Worm (Caenorhabditis elegans) whole organism, L4 larva: ENCODE data around the gene Y54F10BM.6.

Source experiments
- F26F4.8 ChIP-seq: fragments of 200-800 bp; sonication (Bioruptor generic); conservative IDR thresholded peaks from 2 replicates; pipeline ENCODE4 v1.3.6; 2022; ENCODE audit warnings: missing genetic modification characterization, missing compliant biosample characterization
- R02D3.7 ChIP-seq: fragments of 150-350 bp; sonication (generic microtip); optimal IDR thresholded peaks from 3 replicates; lab custom pipeline; 2014; ENCODE audit warnings: missing biosample characterization, missing genetic modification characterization
- T20F7.1 ChIP-seq: fragments of 200-800 bp; sonication (Bioruptor generic); optimal IDR thresholded peaks from 2 replicates; lab custom pipeline; 2018; ENCODE audit warnings: mild to moderate bottlenecking, missing genetic modification characterization, missing compliant biosample characterization
- Y105C5A.15 ChIP-seq: fragments of 200-800 bp; sonication (Bioruptor generic); IDR thresholded peaks from 2 replicates; pipeline ENCODE4 v1.3.6; 2022; ENCODE audit warnings: missing genetic modification characterization, missing compliant biosample characterization
- Y48G9A.11 ChIP-seq: fragments of 200-800 bp; sonication (Bioruptor generic); IDR thresholded peaks from 2 replicates; pipeline ENCODE4 v1.3.6; 2022; ENCODE audit warnings: missing genetic modification reagents, missing genetic modification characterization, missing compliant biosample characterization
- Y5F2A.4 ChIP-seq: fragments of 200-800 bp; sonication (Bioruptor generic); optimal IDR thresholded peaks from 2 replicates; lab custom pipeline; 2018; ENCODE audit warnings: mild to moderate bottlenecking, missing genetic modification characterization, missing compliant biosample characterization
- aha-1 ChIP-seq: fragments of 150-350 bp; peaks from one replicate; lab custom pipeline; 2014; ENCODE audit warnings: missing biosample characterization, missing genetic modification characterization
- aly-2 ChIP-seq: sonication (generic microtip); optimal IDR thresholded peaks from 2 replicates; lab custom pipeline; 2018; ENCODE audit warnings: missing biosample characterization, missing genetic modification characterization
- ama-1 ChIP-seq: fragments of 150-350 bp; optimal IDR thresholded peaks from 2 replicates; lab custom pipeline; 2014; ENCODE audit warnings: inconsistent platforms, mixed read lengths
- arid-1 ChIP-seq: fragments of 200-800 bp; sonication (Bioruptor generic); conservative IDR thresholded peaks from 2 replicates; pipeline ENCODE4 v1.3.6; 2022; ENCODE audit warnings: missing genetic modification reagents, missing genetic modification characterization, missing compliant biosample characterization
- ceh-20 ChIP-seq: fragments of 200-800 bp; sonication (Bioruptor generic); IDR thresholded peaks from 2 replicates; pipeline ENCODE4 v1.3.6; 2022; ENCODE audit warnings: missing genetic modification reagents, missing genetic modification characterization, missing compliant biosample characterization
- ceh-82 ChIP-seq: sonication (generic microtip); optimal IDR thresholded peaks from 2 replicates; lab custom pipeline; 2017; ENCODE audit warnings: missing biosample characterization, missing genetic modification characterization
- daf-16 ChIP-seq, 3 experiments: sonication (generic microtip); optimal IDR thresholded peaks; 2 replicates each; lab custom pipeline; 2016 to 2017; ENCODE audit warnings: missing genetic modification characterization in 3 of 3, missing genetic modification reagents in 3 of 3, mild to moderate bottlenecking in 2 of 3, missing compliant biosample characterization in 2 of 3, missing biosample characterization in 1 of 3, moderate library complexity in 1 of 3
- daf-19 ChIP-seq: fragments of 200-800 bp; sonication (Bioruptor generic); conservative IDR thresholded peaks from 2 replicates; pipeline ENCODE4 v1.3.6; 2022; ENCODE audit warnings: missing genetic modification characterization, missing compliant biosample characterization
- dmd-6 ChIP-seq: fragments of 200-800 bp; sonication (Bioruptor generic); IDR thresholded peaks from 2 replicates; pipeline ENCODE4 v1.3.6; 2022; ENCODE audit warnings: missing genetic modification reagents, missing genetic modification characterization, missing compliant biosample characterization
- dmd-9 ChIP-seq: fragments of 200-800 bp; sonication (Bioruptor generic); IDR thresholded peaks from 2 replicates; pipeline ENCODE4 v1.3.6; 2022; ENCODE audit warnings: missing genetic modification reagents, missing genetic modification characterization, missing compliant biosample characterization
- duxl-1 ChIP-seq: sonication (generic microtip); optimal IDR thresholded peaks from 2 replicates; lab custom pipeline; 2016; ENCODE audit warnings: mild to moderate bottlenecking, missing genetic modification characterization, moderate library complexity, missing compliant biosample characterization; ENCODE audit not compliant: poor library complexity
- dve-1 ChIP-seq: sonication (generic microtip); optimal IDR thresholded peaks from 2 replicates; lab custom pipeline; 2017; ENCODE audit warnings: antibody characterized with exemption, mild to moderate bottlenecking, missing genetic modification characterization, missing compliant biosample characterization; ENCODE audit not compliant: insufficient read depth
- hlh-11 ChIP-seq: fragments of 200-800 bp; sonication (Bioruptor generic); optimal IDR thresholded peaks from 2 replicates; lab custom pipeline; 2018; ENCODE audit warnings: mild to moderate bottlenecking, missing genetic modification characterization, missing compliant biosample characterization
- hlh-30 ChIP-seq: sonication (generic microtip); optimal IDR thresholded peaks from 2 replicates; lab custom pipeline; 2017; ENCODE audit warnings: antibody characterized with exemption, mild to moderate bottlenecking, missing genetic modification characterization, missing compliant biosample characterization; ENCODE audit not compliant: insufficient read depth
- lin-1 ChIP-seq: fragments of 200-800 bp; sonication (Bioruptor generic); IDR thresholded peaks from 2 replicates; pipeline ENCODE4 v1.3.6; 2022; ENCODE audit warnings: missing genetic modification reagents, missing genetic modification characterization, missing compliant biosample characterization
- lin-13 ChIP-seq: fragments of 150-350 bp; optimal IDR thresholded peaks from 2 replicates; lab custom pipeline; 2014; ENCODE audit warnings: missing biosample characterization, missing genetic modification reagents, missing genetic modification characterization
- lin-15B ChIP-seq: fragments of 150-350 bp; sonication (generic microtip); optimal IDR thresholded peaks from 3 replicates; lab custom pipeline; 2014; ENCODE audit warnings: missing biosample characterization, missing genetic modification characterization
- lin-29 ChIP-seq: fragments of 200-800 bp; sonication (Bioruptor generic); IDR thresholded peaks from 2 replicates; pipeline ENCODE4 v1.3.6; 2022; ENCODE audit warnings: missing genetic modification reagents, missing genetic modification characterization, missing compliant biosample characterization
- lin-38 ChIP-seq: fragments of 200-800 bp; sonication (Bioruptor generic); IDR thresholded peaks from 2 replicates; pipeline ENCODE4 v1.3.6; 2022; ENCODE audit warnings: missing genetic modification reagents, missing genetic modification characterization, missing compliant biosample characterization
- lir-3 ChIP-seq: sonication (generic microtip); optimal IDR thresholded peaks from 2 replicates; lab custom pipeline; 2016; ENCODE audit warnings: mild to moderate bottlenecking, missing genetic modification characterization, missing compliant biosample characterization
- madf-5 ChIP-seq, 2 experiments: fragments of 200-800 bp; sonication (Bioruptor generic); IDR thresholded peaks; 2 replicates each; pipeline ENCODE4 v1.3.6; 2022; ENCODE audit warnings: missing compliant biosample characterization in 2 of 2, missing genetic modification characterization in 2 of 2
- mdt-29 ChIP-seq: fragments of 200-800 bp; sonication (Bioruptor generic); IDR thresholded peaks from 2 replicates; pipeline ENCODE4 v1.3.6; 2022; ENCODE audit warnings: missing genetic modification reagents, missing genetic modification characterization, missing compliant biosample characterization
- mep-1 ChIP-seq: fragments of 150-350 bp; sonication (generic microtip); optimal IDR thresholded peaks from 3 replicates; lab custom pipeline; 2014; ENCODE audit warnings: missing biosample characterization, missing genetic modification characterization
- nhr-10 ChIP-seq: fragments of 150-350 bp; optimal IDR thresholded peaks from 2 replicates; lab custom pipeline; 2014; ENCODE audit warnings: missing biosample characterization, missing genetic modification characterization
- nhr-11 ChIP-seq: fragments of 150-350 bp; optimal IDR thresholded peaks from 2 replicates; lab custom pipeline; 2014; ENCODE audit warnings: missing biosample characterization, missing genetic modification characterization
- nhr-237 ChIP-seq: sonication (generic microtip); optimal IDR thresholded peaks from 2 replicates; lab custom pipeline; 2017; ENCODE audit warnings: missing biosample characterization, missing genetic modification characterization
- nhr-28 ChIP-seq: fragments of 150-350 bp; optimal IDR thresholded peaks from 2 replicates; lab custom pipeline; 2014; ENCODE audit warnings: missing biosample characterization, missing genetic modification characterization
- nhr-42 ChIP-seq: fragments of 200-800 bp; sonication (Bioruptor generic); IDR thresholded peaks from 2 replicates; pipeline ENCODE4 v1.3.6; 2022; ENCODE audit warnings: missing genetic modification characterization, missing compliant biosample characterization
- nhr-6 ChIP-seq: fragments of 150-350 bp; optimal IDR thresholded peaks from 2 replicates; lab custom pipeline; 2014; ENCODE audit warnings: missing biosample characterization, missing genetic modification characterization
- pha-4 ChIP-seq, 2 experiments: fragments of 150-350 bp in 1 of 2; fragments of 200-800 bp in 1 of 2; sonication (Bioruptor generic) in 1 of 2; IDR thresholded peaks in 1 of 2; optimal IDR thresholded peaks in 1 of 2; 2 replicates each; pipeline versions ENCODE4 v1.3.6 to Lab custom; 2014 to 2022; ENCODE audit warnings: missing genetic modification characterization in 2 of 2, missing genetic modification reagents in 2 of 2, missing biosample characterization in 1 of 2, missing compliant biosample characterization in 1 of 2
- pqm-1 ChIP-seq: sonication (generic microtip); optimal IDR thresholded peaks from 2 replicates; lab custom pipeline; 2017; ENCODE audit warnings: missing biosample characterization, missing genetic modification characterization
- saeg-2 ChIP-seq: fragments of 200-800 bp; sonication (Bioruptor generic); IDR thresholded peaks from 2 replicates; pipeline ENCODE4 v1.3.6; 2022; ENCODE audit warnings: missing genetic modification reagents, missing genetic modification characterization, missing compliant biosample characterization
- snpc-1.2 ChIP-seq: fragments of 200-800 bp; sonication (Bioruptor generic); IDR thresholded peaks from 2 replicates; pipeline ENCODE4 v1.3.6; 2022; ENCODE audit warnings: missing genetic modification reagents, missing genetic modification characterization, missing compliant biosample characterization
- snpc-4 ChIP-seq: fragments of 150-350 bp; optimal IDR thresholded peaks from 2 replicates; lab custom pipeline; 2014; ENCODE audit warnings: missing biosample characterization, missing genetic modification characterization
- spr-1 ChIP-seq: sonication (generic microtip); optimal IDR thresholded peaks from 2 replicates; lab custom pipeline; 2016; ENCODE audit warnings: mild to moderate bottlenecking, missing genetic modification characterization, missing compliant biosample characterization
- spr-3 ChIP-seq: fragments of 200-800 bp; sonication (Bioruptor generic); optimal IDR thresholded peaks from 2 replicates; lab custom pipeline; 2018; ENCODE audit warnings: mild to moderate bottlenecking, missing genetic modification characterization, missing compliant biosample characterization
- tag-97 ChIP-seq: fragments of 200-800 bp; sonication (Bioruptor generic); IDR thresholded peaks from 2 replicates; pipeline ENCODE4 v1.3.6; 2022; ENCODE audit warnings: missing genetic modification characterization, missing compliant biosample characterization
- tra-1 ChIP-seq: fragments of 200-800 bp; sonication (Bioruptor generic); IDR thresholded peaks from 2 replicates; pipeline ENCODE4 v1.3.6; 2022; ENCODE audit warnings: missing genetic modification reagents, missing genetic modification characterization, missing compliant biosample characterization
- unc-130 ChIP-seq: sonication (generic microtip); optimal IDR thresholded peaks from 2 replicates; lab custom pipeline; 2016; ENCODE audit warnings: missing genetic modification reagents, missing genetic modification characterization, missing compliant biosample characterization
- zfp-2 ChIP-seq: sonication (generic microtip); optimal IDR thresholded peaks from 2 replicates; lab custom pipeline; 2016; ENCODE audit warnings: mild to moderate bottlenecking, missing genetic modification characterization, missing compliant biosample characterization
- zip-2 ChIP-seq: fragments of 150-350 bp; optimal IDR thresholded peaks from 2 replicates; lab custom pipeline; 2014; ENCODE audit warnings: missing biosample characterization, missing genetic modification characterization
- ztf-11 ChIP-seq: fragments of 150-350 bp; optimal IDR thresholded peaks from 2 replicates; lab custom pipeline; 2014; ENCODE audit warnings: missing biosample characterization, missing genetic modification characterization

Y54F10BM.6 gene

ce11 chrIII:2294736-2295135 lies 31.7 kb downstream of the Y54F10BM.6 start:
- TF ChIP-seq hlh-30 = peak; percentile 4
- TF ChIP-seq dve-1 (tag; lab: Kevin White, UChicago) = peak; percentile 44
- TF ChIP-seq duxl-1 = peak; percentile 41
- no peak for TF ChIP-seq Y105C5A.15 (GFP tag; lab: Robert Waterston, UW)
- TF ChIP-seq nhr-28 (tag; lab: Kevin White, UChicago) = peak; percentile 71
- TF ChIP-seq ceh-20 (GFP tag; lab: Robert Waterston, UW) = no peak
- TF ChIP-seq aly-2 (tag; lab: Kevin White, UChicago) = no peak
- no peak for TF ChIP-seq pha-4 (GFP tag; IDR thresholded peaks at IDR 0.05; lab: Robert Waterston, UW)
- TF ChIP-seq pha-4 (tag; optimal IDR thresholded peaks at IDR 0.05; lab: Kevin White, UChicago) = peak; percentile 79
- no peak for TF ChIP-seq saeg-2 (GFP tag; lab: Robert Waterston, UW)
- peak; percentile 30 for TF ChIP-seq hlh-11
- no peak for TF ChIP-seq unc-130 (GFP tag; lab: Kevin White, UChicago)
- TF ChIP-seq madf-5 (GFP tag; IDR thresholded peaks at IDR 0.05; lab: Robert Waterston, UW) = no peak
- TF ChIP-seq pqm-1 (tag; lab: Kevin White, UChicago) = peak; percentile 35
- no peak for TF ChIP-seq ztf-11 (tag; lab: Kevin White, UChicago)
- TF ChIP-seq nhr-10 (tag; lab: Kevin White, UChicago) = no peak
- TF ChIP-seq F26F4.8 (GFP tag; lab: Robert Waterston, UW) = no peak
- no peak for TF ChIP-seq daf-16 (GFP tag; optimal IDR thresholded peaks at IDR 0.05; lab: Kevin White, UChicago)
- peak; percentile 94 for TF ChIP-seq daf-16 (tag; optimal IDR thresholded peaks at IDR 0.05; lab: Kevin White, UChicago)
- TF ChIP-seq ama-1 (lab: Kevin White, UChicago) = no peak
- TF ChIP-seq dmd-9 (GFP tag; lab: Robert Waterston, UW) = no peak
- peak; percentile 29 for TF ChIP-seq dmd-6 (GFP tag; lab: Robert Waterston, UW)
- TF ChIP-seq zip-2 (tag; lab: Kevin White, UChicago) = no peak
- no peak for TF ChIP-seq tra-1 (GFP tag; lab: Robert Waterston, UW)
- no peak for TF ChIP-seq ceh-82 (tag; lab: Kevin White, UChicago)
- no peak for TF ChIP-seq nhr-237 (tag; lab: Kevin White, UChicago)
- TF ChIP-seq mdt-29 (GFP tag; lab: Robert Waterston, UW) = no peak
- no peak for TF ChIP-seq daf-19 (GFP tag; lab: Robert Waterston, UW)

- peak; percentile 47 for TF ChIP-seq lin-38 (GFP tag; lab: Robert Waterston, UW)
- TF ChIP-seq daf-16 (GFP tag; optimal IDR thresholded peaks at IDR 0.05; lab: Kevin White, UChicago) = no peak
- TF ChIP-seq daf-16 (tag; optimal IDR thresholded peaks at IDR 0.05; lab: Kevin White, UChicago) = no peak
These were observed 41.1 kb downstream of the Y54F10BM.6 start for ce11 chrIII:2304149-2304548.

- TF ChIP-seq nhr-11 (tag; lab: Kevin White, UChicago) = no peak
- TF ChIP-seq lin-29 (GFP tag; lab: Robert Waterston, UW) = no peak
- TF ChIP-seq zfp-2 = no peak
- TF ChIP-seq T20F7.1 (GFP tag; lab: Kevin White, UChicago) = no peak
- no peak for TF ChIP-seq aly-2 (tag; lab: Kevin White, UChicago)
- no peak for TF ChIP-seq zip-2 (tag; lab: Kevin White, UChicago)
- TF ChIP-seq snpc-4 (tag; lab: Kevin White, UChicago) = no peak
- no peak for TF ChIP-seq Y48G9A.11 (GFP tag; lab: Robert Waterston, UW)
- TF ChIP-seq snpc-1.2 = no peak
- no peak for TF ChIP-seq lin-1 (GFP tag; lab: Robert Waterston, UW)
- no peak for TF ChIP-seq nhr-28 (tag; lab: Kevin White, UChicago)
- TF ChIP-seq spr-3 = no peak
- no peak for TF ChIP-seq spr-1 (tag; lab: Kevin White, UChicago)
- no peak for TF ChIP-seq aha-1 (tag; lab: Kevin White, UChicago)
- TF ChIP-seq ztf-11 (tag; lab: Kevin White, UChicago) = no peak
- TF ChIP-seq nhr-6 (tag; lab: Kevin White, UChicago) = no peak
- no peak for TF ChIP-seq lir-3
- TF ChIP-seq lin-13 (GFP tag; lab: Kevin White, UChicago) = no peak
- TF ChIP-seq tag-97 (GFP tag; lab: Robert Waterston, UW) = no peak
- no peak for TF ChIP-seq lin-15B (tag; lab: Kevin White, UChicago)
- no peak for TF ChIP-seq arid-1 (GFP tag; lab: Robert Waterston, UW)
- no peak for TF ChIP-seq dve-1 (tag; lab: Kevin White, UChicago)
- no peak for TF ChIP-seq nhr-42
- no peak for TF ChIP-seq R02D3.7 (tag; lab: Kevin White, UChicago)
- peak; percentile 35 for TF ChIP-seq mep-1 (tag; lab: Kevin White, UChicago)
- TF ChIP-seq Y5F2A.4 (GFP tag; lab: Kevin White, UChicago) = no peak
- no peak for TF ChIP-seq pqm-1 (tag; lab: Kevin White, UChicago)
These were observed 41.8 kb downstream of the Y54F10BM.6 start, which contains the start of gene Y54F10BM.9 for ce11 chrIII:2304867-2305266. Gene Y54F10BM.9, minus strand, starts transcription at chrIII:2304927.
